Worm (Caenorhabditis elegans): ENCODE data around the gene C29F7.2.

ce11 chrX:13463793-13464192 lies 47.9 kb downstream of the C29F7.2 start, which contains the start of gene F02D10.2:
- TF ChIP-seq snpc-4 (tag; optimal IDR thresholded peaks at IDR 0.05) (no peak), mdl-1 (tag; optimal IDR thresholded peaks at IDR 0.05) (no peak), ceh-28 (tag; optimal IDR thresholded peaks at IDR 0.05) (no peak), pha-4 (GFP tag; IDR thresholded peaks at IDR 0.05) (no peak), pha-4 (tag; optimal IDR thresholded peaks at IDR 0.05) (no peak), mep-1 (tag; optimal IDR thresholded peaks at IDR 0.05) (no peak), ztf-11 (tag; optimal IDR thresholded peaks at IDR 0.05) (no peak)

All from whole organism, L4 larva.